Fruit fly (Drosophila melanogaster): ENCODE measurements around the gene CG9121.

CG9121 gene

dm6 chr2L:5001582-5001929 lies 49.3 kb downstream of the CG9121 start:
- no peak for TF ChIP-seq Aef1 (GFP tag; IDR thresholded peaks at IDR 0.05)
- no peak for TF ChIP-seq CG2712 (tag; optimal IDR thresholded peaks at IDR 0.05)
- peak; percentile 21 for TF ChIP-seq exex (tag; optimal IDR thresholded peaks at IDR 0.05)
- no peak for TF ChIP-seq cwo (GFP tag; optimal IDR thresholded peaks at IDR 0.05)
- no peak for TF ChIP-seq bowl (GFP tag; IDR thresholded peaks at IDR 0.05)
- TF ChIP-seq Trl (optimal IDR thresholded peaks at IDR 0.05) = peak in 1 of 2 experiments; percentile 3
- no peak for TF ChIP-seq Trl (GFP tag; optimal IDR thresholded peaks at IDR 0.05)
- no peak for TF ChIP-seq al (GFP tag; IDR thresholded peaks at IDR 0.05)
- no peak for TF ChIP-seq dan (GFP tag; IDR thresholded peaks at IDR 0.05)
- TF ChIP-seq CG8281 (tag; optimal IDR thresholded peaks at IDR 0.05) = no peak
- TF ChIP-seq h (optimal IDR thresholded peaks at IDR 0.05) = no peak
- TF ChIP-seq klu (GFP tag; IDR thresholded peaks at IDR 0.05) = no peak

dm6 chr2L:5000919-5001581 lies 49.8 kb downstream of the CG9121 start:
- peak; percentile 94 for TF ChIP-seq grau (tag; optimal IDR thresholded peaks at IDR 0.05)
- TF ChIP-seq ken (GFP tag; IDR thresholded peaks at IDR 0.05) = peak; percentile 28; the same call in 1 of the 3 replicates
- peak; percentile 41; the same call in 1 of the 2 replicates for TF ChIP-seq esg (GFP tag; conservative IDR thresholded peaks at IDR 0.05)
- TF ChIP-seq cato (GFP tag; optimal IDR thresholded peaks at IDR 0.05; ENCODE audit: borderline replicate concordance) = no peak
- TF ChIP-seq tna (GFP tag; IDR thresholded peaks at IDR 0.05; ENCODE audit: partially characterized antibody) = peak; percentile 19; the same call in 1 of the 2 replicates
- TF ChIP-seq CG30403 (GFP tag; optimal IDR thresholded peaks at IDR 0.05) = no peak
- peak; percentile 28; the same call in 1 of the 2 replicates for TF ChIP-seq chm (GFP tag; IDR thresholded peaks at IDR 0.05)
- 0 out of 2 replicates have a peak, but pooled peaks have one; percentile 9 for TF ChIP-seq sob (GFP tag; IDR thresholded peaks at IDR 0.05)
- no peak for TF ChIP-seq CG3163 (GFP tag; optimal IDR thresholded peaks at IDR 0.05)
- peak; percentile 23; the same call in 2 of the 3 replicates for TF ChIP-seq Optix (GFP tag; IDR thresholded peaks at IDR 0.05)
- peak; percentile 96 for TF ChIP-seq chinmo (GFP tag; IDR thresholded peaks at IDR 0.05; ENCODE audit: partially characterized antibody)
- no peak for TF ChIP-seq bowl (GFP tag; IDR thresholded peaks at IDR 0.05)
- peak; percentile 48; the same call in 2 of the 3 replicates for TF ChIP-seq H15 (GFP tag; IDR thresholded peaks at IDR 0.05)
- peak; percentile 52 for TF ChIP-seq Taf1 (GFP tag; IDR thresholded peaks at IDR 0.05)
- peak; percentile 13 for TF ChIP-seq B-H2 (GFP tag; optimal IDR thresholded peaks at IDR 0.05)
- TF ChIP-seq ems (GFP tag; optimal IDR thresholded peaks at IDR 0.05) = no peak
- TF ChIP-seq dpn (GFP tag; optimal IDR thresholded peaks at IDR 0.05) = peak in 1 of 2 experiments; percentile 4
- TF ChIP-seq CG9932 (GFP tag; IDR thresholded peaks at IDR 0.05) = peak; percentile 4; the same call in 1 of the 2 replicates
- peak; percentile 52; the same call in 1 of the 2 replicates for TF ChIP-seq Adf1 (GFP tag; IDR thresholded peaks at IDR 0.05)
- TF ChIP-seq YL-1 (GFP tag; optimal IDR thresholded peaks at IDR 0.05) = peak; percentile 6
- peak; percentile 2 for TF ChIP-seq nmo (GFP tag; optimal IDR thresholded peaks at IDR 0.05)
- peak; percentile 72 for TF ChIP-seq CG13894 (tag; optimal IDR thresholded peaks at IDR 0.05)
- peak; percentile 44 for TF ChIP-seq CG17612 (GFP tag; IDR thresholded peaks at IDR 0.05)
- peak; percentile 29 for TF ChIP-seq CG10959 (GFP tag; IDR thresholded peaks at IDR 0.05)
- TF ChIP-seq jigr1 (GFP tag; IDR thresholded peaks at IDR 0.05) = no peak; the same call in 2 of the 3 replicates
- peak; percentile 6 for TF ChIP-seq CG2875 (GFP tag; optimal IDR thresholded peaks at IDR 0.05)
- peak; percentile 69 for TF ChIP-seq Bgb (GFP tag; IDR thresholded peaks at IDR 0.05; ENCODE audit: partially characterized antibody)
- peak; percentile 63; the same call in 1 of the 3 replicates for TF ChIP-seq knrl (GFP tag; IDR thresholded peaks at IDR 0.05; ENCODE audit: partially characterized antibody)
- TF ChIP-seq ewg (GFP tag; optimal IDR thresholded peaks at IDR 0.05) = no peak
- 0 out of 2 replicates have a peak, but pooled peaks have one; percentile 20 for TF ChIP-seq CG4360 (GFP tag; IDR thresholded peaks at IDR 0.05)
- peak; percentile 54 for TF ChIP-seq Rfx (GFP tag; IDR thresholded peaks at IDR 0.05)
- peak; percentile 34 for TF ChIP-seq cad (GFP tag; optimal IDR thresholded peaks at IDR 0.05)
- TF ChIP-seq CG5180 (GFP tag; optimal IDR thresholded peaks at IDR 0.05) = no peak
- TF ChIP-seq CG14441 (GFP tag; IDR thresholded peaks at IDR 0.05) = peak; percentile 65
- TF ChIP-seq vnd (GFP tag; IDR thresholded peaks at IDR 0.05; ENCODE audit: partially characterized antibody) = peak; percentile 48; the same call in 2 of the 3 replicates
- TF ChIP-seq eve (GFP tag; optimal IDR thresholded peaks at IDR 0.05) = peak in 1 of 2 experiments; percentile 44
- peak; percentile 100 for TF ChIP-seq CG31365 (tag; optimal IDR thresholded peaks at IDR 0.05)
- 0 out of 3 replicates have a peak, but pooled peaks have one; percentile 31 for TF ChIP-seq CG7963 (GFP tag; IDR thresholded peaks at IDR 0.05; ENCODE audit: partially characterized antibody)

Data from whole organism, embryonic.